Fruit fly (Drosophila melanogaster) whole organism, embryonic: Measurements from ENCODE around the gene CG7789.
A peak's percentile ranks its signal among the peaks of the same experiment; 100 is the strongest.

ENCODE experiments used
- Ada2b ChIP-seq: fragments of 200-800 bp; sonication (Bioruptor generic); IDR thresholded peaks from 2 replicates; pipeline ENCODE4 v1.3.6; 2022; ENCODE audit warnings: missing biosample characterization, missing genetic modification characterization
- BEAF-32 ChIP-seq: fragments of 200-800 bp; sonication (Bioruptor generic); optimal IDR thresholded peaks from 3 replicates; lab custom pipeline; 2017; ENCODE audit warnings: missing biosample characterization, missing genetic modification characterization, mild to moderate bottlenecking, moderate library complexity, missing genetic modification reagents
- Bdp1 ChIP-seq: fragments of 200-800 bp; sonication (Bioruptor generic); optimal IDR thresholded peaks from 3 replicates; lab custom pipeline; 2016; ENCODE audit warnings: missing biosample characterization, missing genetic modification characterization
- Blimp-1 ChIP-seq: fragments of 200-800 bp; sonication (Bioruptor generic); optimal IDR thresholded peaks from 3 replicates; lab custom pipeline; 2018; ENCODE audit warnings: missing biosample characterization, missing genetic modification characterization, mild to moderate bottlenecking, moderate library complexity, missing genetic modification reagents
- Bteb2 ChIP-seq: fragments of 200-800 bp; sonication (Bioruptor generic); optimal IDR thresholded peaks from 2 replicates; lab custom pipeline; 2016; ENCODE audit warnings: missing biosample characterization, missing genetic modification characterization
- CG11085 ChIP-seq: fragments of 200-800 bp; sonication (Bioruptor generic); IDR thresholded peaks from 2 replicates; pipeline ENCODE4 v1.3.6; 2022; ENCODE audit warnings: missing biosample characterization, missing genetic modification characterization
- CG13287 ChIP-seq: fragments of 200-800 bp; sonication (Bioruptor generic); IDR thresholded peaks from 2 replicates; pipeline ENCODE4 v1.3.6; 2022; ENCODE audit warnings: missing biosample characterization, missing genetic modification characterization; ENCODE audit not compliant: partially characterized antibody
- CG13424 ChIP-seq: fragments of 200-800 bp; sonication (Bioruptor generic); optimal IDR thresholded peaks from 2 replicates; lab custom pipeline; 2019; ENCODE audit warnings: missing biosample characterization, mild to moderate bottlenecking, missing genetic modification characterization, moderate library complexity
- CG14860 ChIP-seq: fragments of 200-800 bp; sonication (Bioruptor generic); IDR thresholded peaks from 3 replicates; pipeline ENCODE4 v1.3.6; 2022; ENCODE audit warnings: missing biosample characterization, missing genetic modification characterization; ENCODE audit not compliant: partially characterized antibody
- CG15269 ChIP-seq: fragments of 200-800 bp; sonication (Bioruptor generic); optimal IDR thresholded peaks from 2 replicates; lab custom pipeline; 2018; ENCODE audit warnings: missing biosample characterization, mild to moderate bottlenecking, missing genetic modification characterization, moderate library complexity
- CG17385 ChIP-seq: fragments of 200-800 bp; sonication (Bioruptor generic); optimal IDR thresholded peaks from 3 replicates; lab custom pipeline; 2018; ENCODE audit warnings: missing biosample characterization, mild to moderate bottlenecking, missing genetic modification characterization
- CG17912 ChIP-seq: fragments of 200-800 bp; sonication (Bioruptor generic); optimal IDR thresholded peaks from 2 replicates; lab custom pipeline; 2018; ENCODE audit warnings: missing biosample characterization, mild to moderate bottlenecking, missing genetic modification characterization
- CG31224 ChIP-seq: fragments of 200-800 bp; sonication (Bioruptor generic); IDR thresholded peaks from 2 replicates; pipeline ENCODE4 v1.3.6; 2022; ENCODE audit warnings: missing biosample characterization, missing genetic modification characterization
- CG31365 ChIP-seq: fragments of 200-800 bp; sonication (Bioruptor generic); optimal IDR thresholded peaks from 2 replicates; lab custom pipeline; 2018; ENCODE audit warnings: missing biosample characterization, mild to moderate bottlenecking, missing genetic modification characterization
- CG33557 ChIP-seq: fragments of 200-800 bp; sonication (Bioruptor generic); optimal IDR thresholded peaks from 2 replicates; lab custom pipeline; 2019; ENCODE audit warnings: missing biosample characterization, mild to moderate bottlenecking, missing genetic modification characterization, moderate library complexity
- CG4328 ChIP-seq: fragments of 200-800 bp; sonication (Bioruptor generic); optimal IDR thresholded peaks from 3 replicates; lab custom pipeline; 2017; ENCODE audit warnings: missing biosample characterization, missing genetic modification reagents, missing genetic modification characterization
- CG4360 ChIP-seq: fragments of 200-800 bp; sonication (Bioruptor generic); IDR thresholded peaks from 2 replicates; pipeline ENCODE4 v1.3.6; 2022; ENCODE audit warnings: missing biosample characterization, missing genetic modification characterization
- CG5245 ChIP-seq: fragments of 200-800 bp; sonication (Bioruptor generic); optimal IDR thresholded peaks from 3 replicates; lab custom pipeline; 2016; ENCODE audit warnings: missing biosample characterization, missing genetic modification characterization
- CG7271 ChIP-seq: fragments of 200-800 bp; sonication (Bioruptor generic); optimal IDR thresholded peaks from 2 replicates; lab custom pipeline; 2018; ENCODE audit warnings: missing biosample characterization, mild to moderate bottlenecking, missing genetic modification characterization, moderate library complexity
- CG7786 ChIP-seq: fragments of 200-800 bp; sonication (Bioruptor generic); optimal IDR thresholded peaks from 2 replicates; lab custom pipeline; 2016; ENCODE audit warnings: missing biosample characterization, missing genetic modification characterization
- CG8281 ChIP-seq: fragments of 200-800 bp; sonication (Bioruptor generic); optimal IDR thresholded peaks from 2 replicates; lab custom pipeline; 2018; ENCODE audit warnings: missing biosample characterization, mild to moderate bottlenecking, missing genetic modification characterization, moderate library complexity
- CG8388 ChIP-seq: fragments of 200-800 bp; sonication (Bioruptor generic); optimal IDR thresholded peaks from 2 replicates; lab custom pipeline; 2019; ENCODE audit warnings: missing biosample characterization, mild to moderate bottlenecking, missing genetic modification characterization, moderate library complexity
- CG8944 ChIP-seq: fragments of 200-800 bp; sonication (Bioruptor generic); optimal IDR thresholded peaks from 3 replicates; lab custom pipeline; 2016; ENCODE audit warnings: missing biosample characterization, missing genetic modification characterization
- CG9609 ChIP-seq: fragments of 200-800 bp; sonication (Bioruptor generic); optimal IDR thresholded peaks from 3 replicates; lab custom pipeline; 2016; ENCODE audit warnings: missing biosample characterization, missing genetic modification characterization
- CG9797 ChIP-seq: fragments of 200-800 bp; sonication (Bioruptor generic); optimal IDR thresholded peaks from 3 replicates; lab custom pipeline; 2018; ENCODE audit warnings: missing biosample characterization, mild to moderate bottlenecking, missing genetic modification characterization
- Dll ChIP-seq: fragments of 200-800 bp; sonication (Bioruptor generic); IDR thresholded peaks from 4 replicates; pipeline ENCODE4 v1.3.6; 2022; ENCODE audit warnings: missing biosample characterization, missing genetic modification characterization; ENCODE audit not compliant: partially characterized antibody
- Dp ChIP-seq: fragments of 200-800 bp; sonication (Bioruptor generic); optimal IDR thresholded peaks from 2 replicates; lab custom pipeline; 2018; ENCODE audit warnings: missing biosample characterization, mild to moderate bottlenecking, missing genetic modification characterization, moderate library complexity
- Myb ChIP-seq: fragments of 200-800 bp; sonication (Bioruptor generic); optimal IDR thresholded peaks from 2 replicates; lab custom pipeline; 2016; ENCODE audit warnings: missing biosample characterization, missing genetic modification characterization
- PHDP ChIP-seq: fragments of 200-800 bp; sonication (Bioruptor generic); optimal IDR thresholded peaks from 3 replicates; lab custom pipeline; 2018; ENCODE audit warnings: missing biosample characterization, mild to moderate bottlenecking, missing genetic modification characterization, moderate library complexity
- Tbp ChIP-seq: fragments of >200 bp; optimal IDR thresholded peaks from 2 replicates; lab custom pipeline; 2018; ENCODE audit warnings: missing biosample characterization, missing genetic modification characterization
- ash1 ChIP-seq: fragments of 200-800 bp; sonication (Bioruptor generic); optimal IDR thresholded peaks from 2 replicates; lab custom pipeline; 2018; ENCODE audit warnings: missing biosample characterization, mild to moderate bottlenecking, missing genetic modification characterization
- ato ChIP-seq: fragments of 200-800 bp; sonication (Bioruptor generic); IDR thresholded peaks from 2 replicates; pipeline ENCODE4 v1.3.6; 2022; ENCODE audit warnings: missing biosample characterization, missing genetic modification characterization; ENCODE audit not compliant: partially characterized antibody
- bbx ChIP-seq: fragments of 200-800 bp; sonication (Bioruptor generic); IDR thresholded peaks from 2 replicates; pipeline ENCODE4 v1.3.6; 2022; ENCODE audit warnings: missing biosample characterization, missing genetic modification characterization; ENCODE audit not compliant: partially characterized antibody
- cad ChIP-seq: fragments of >200 bp; optimal IDR thresholded peaks from 2 replicates; lab custom pipeline; 2017; ENCODE audit warnings: missing biosample characterization, missing genetic modification characterization
- croc ChIP-seq: fragments of 200-800 bp; sonication (Bioruptor generic); conservative IDR thresholded peaks from 3 replicates; pipeline ENCODE4 v1.3.6; 2022; ENCODE audit warnings: missing biosample characterization, missing genetic modification characterization
- cwo ChIP-seq: fragments of 200-800 bp; sonication (Bioruptor generic); optimal IDR thresholded peaks from 3 replicates; lab custom pipeline; 2017; ENCODE audit warnings: missing biosample characterization, missing genetic modification characterization, mild to moderate bottlenecking, moderate library complexity, missing genetic modification reagents
- gfzf ChIP-seq: fragments of 200-800 bp; sonication (Bioruptor generic); optimal IDR thresholded peaks from 2 replicates; lab custom pipeline; 2016; ENCODE audit warnings: missing biosample characterization, mild to moderate bottlenecking, missing genetic modification characterization, moderate library complexity
- gro ChIP-seq: fragments of 200-800 bp; sonication (Bioruptor generic); optimal IDR thresholded peaks from 2 replicates; lab custom pipeline; 2016; ENCODE audit warnings: missing biosample characterization, missing genetic modification characterization
- hkb ChIP-seq, 2 experiments: fragments of 200-800 bp in 1 of 2; fragments of >200 bp in 1 of 2; sonication (Bioruptor generic) in 1 of 2; IDR thresholded peaks in 1 of 2; optimal IDR thresholded peaks in 1 of 2; 2 replicates each; pipeline versions ENCODE4 v1.3.6 to Lab custom; 2017 to 2022; ENCODE audit warnings: missing biosample characterization in 1 of 2, missing genetic modification characterization in 1 of 2
- knrl ChIP-seq: fragments of 200-800 bp; sonication (Bioruptor generic); IDR thresholded peaks from 3 replicates; pipeline ENCODE4 v1.3.6; 2022; ENCODE audit warnings: missing biosample characterization, missing genetic modification characterization; ENCODE audit not compliant: partially characterized antibody
- mld ChIP-seq: fragments of 200-800 bp; sonication (Bioruptor generic); IDR thresholded peaks from 3 replicates; pipeline ENCODE4 v1.3.6; 2022; ENCODE audit warnings: missing biosample characterization, missing genetic modification characterization; ENCODE audit not compliant: partially characterized antibody
- peb ChIP-seq: fragments of 200-800 bp; sonication (Bioruptor generic); IDR thresholded peaks from 2 replicates; pipeline ENCODE4 v1.3.6; 2022; ENCODE audit warnings: missing biosample characterization, missing genetic modification characterization
- pnt ChIP-seq: fragments of 200-800 bp; sonication (Bioruptor generic); optimal IDR thresholded peaks from 3 replicates; lab custom pipeline; 2016; ENCODE audit warnings: missing biosample characterization, missing genetic modification characterization
- pzg ChIP-seq: fragments of 200-800 bp; sonication (Bioruptor generic); optimal IDR thresholded peaks from 3 replicates; lab custom pipeline; 2018; ENCODE audit warnings: missing biosample characterization, mild to moderate bottlenecking, missing genetic modification characterization, moderate library complexity
- ranshi ChIP-seq: fragments of 200-800 bp; sonication (Bioruptor generic); IDR thresholded peaks from 2 replicates; pipeline ENCODE4 v1.3.6; 2022; ENCODE audit warnings: missing biosample characterization, missing genetic modification characterization
- scrt ChIP-seq: fragments of 200-800 bp; sonication (Bioruptor generic); optimal IDR thresholded peaks from 2 replicates; lab custom pipeline; 2018; ENCODE audit warnings: missing biosample characterization, mild to moderate bottlenecking, missing genetic modification characterization, moderate library complexity
- shn ChIP-seq: fragments of 200-800 bp; sonication (Bioruptor generic); optimal IDR thresholded peaks from 3 replicates; lab custom pipeline; 2016; ENCODE audit warnings: missing biosample characterization, missing genetic modification characterization
- trem ChIP-seq: fragments of 200-800 bp; optimal IDR thresholded peaks from 3 replicates; lab custom pipeline; 2019; ENCODE audit warnings: missing biosample characterization, mild to moderate bottlenecking, missing genetic modification characterization, moderate library complexity
- ttk ChIP-seq: fragments of 200-800 bp; sonication (Bioruptor generic); IDR thresholded peaks from 2 replicates; pipeline ENCODE4 v2.1.2; 2022; ENCODE audit warnings: missing biosample characterization, missing genetic modification characterization
- zfh1 ChIP-seq: fragments of 200-800 bp; sonication (Bioruptor generic); IDR thresholded peaks from 3 replicates; pipeline ENCODE4 v1.3.6; 2022; ENCODE audit warnings: missing biosample characterization, missing genetic modification characterization

The CG7789 gene

DNA sequence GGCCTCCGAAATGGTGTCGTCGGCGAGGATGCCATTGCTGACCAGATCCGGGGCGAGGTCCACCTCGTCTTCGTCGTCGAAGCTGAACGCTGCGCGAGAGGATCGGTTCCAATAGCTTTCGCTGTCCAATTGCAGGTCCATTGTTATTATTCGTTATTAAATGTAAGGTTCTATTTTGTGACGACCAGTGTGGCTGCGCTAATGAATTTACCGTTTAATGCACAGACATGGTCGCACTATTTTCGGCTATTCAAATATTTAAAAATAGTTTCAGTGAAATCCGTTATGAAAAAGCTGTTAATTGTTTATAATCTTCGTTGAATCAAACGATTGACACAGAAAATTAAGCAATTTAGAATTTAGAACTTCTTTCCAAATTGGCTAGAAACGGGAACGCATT is 13.3 kb downstream of the CG7789 start, which contains the start of gene Vps16B (continued):
- TF ChIP-seq CG7271 (tag; lab: Kevin White, UChicago) (no peak), Blimp-1 (GFP tag; lab: Kevin White, UChicago) (no peak), scrt (GFP tag; lab: Kevin White, UChicago) (no peak), peb (no peak), Dll (peak; percentile 51; the same call in 1 of the 4 replicates), CG14860 (GFP tag; lab: Robert Waterston, UW) (no peak), bbx (GFP tag; lab: Robert Waterston, UW) (no peak), CG7786 (GFP tag; lab: Kevin White, UChicago) (no peak), CG4328 (no peak), Bdp1 (no peak), PHDP (tag; lab: Kevin White, UChicago) (no peak), knrl (GFP tag; lab: Robert Waterston, UW) (no peak), CG17912 (GFP tag; lab: Kevin White, UChicago) (no peak), mld (GFP tag; lab: Robert Waterston, UW) (no peak), CG31224 (GFP tag; lab: Robert Waterston, UW) (no peak), CG15269 (tag; lab: Kevin White, UChicago) (no peak), ttk (GFP tag; lab: Robert Waterston, UW) (no peak), ranshi (GFP tag; lab: Robert Waterston, UW) (no peak), CG13287 (GFP tag; lab: Robert Waterston, UW) (peak; percentile 69), gfzf (peak; percentile 77), CG4360 (GFP tag; lab: Robert Waterston, UW) (no peak), shn (GFP tag; lab: Kevin White, UChicago) (no peak), CG11085 (no peak), pzg (GFP tag; lab: Kevin White, UChicago) (peak; percentile 45), CG33557 (GFP tag; lab: Kevin White, UChicago) (no peak), cad (GFP tag; lab: Kevin White, UChicago) (no peak), ato (GFP tag; lab: Robert Waterston, UW) (no peak), CG31365 (tag; lab: Kevin White, UChicago) (no peak), BEAF-32 (GFP tag; lab: Kevin White, UChicago) (peak; percentile 19), gro (GFP tag; lab: Kevin White, UChicago) (no peak), trem (tag; lab: Kevin White, UChicago) (peak; percentile 40), hkb (optimal IDR thresholded peaks at IDR 0.05; lab: Kevin White, UChicago) (no peak), hkb (GFP tag; IDR thresholded peaks at IDR 0.05; lab: Robert Waterston, UW) (no peak), CG9609 (GFP tag; lab: Kevin White, UChicago) (no peak), CG8388 (GFP tag; lab: Kevin White, UChicago) (no peak), cwo (GFP tag; lab: Kevin White, UChicago) (no peak), CG13424 (tag; lab: Kevin White, UChicago) (no peak), CG8281 (tag; lab: Kevin White, UChicago) (no peak), Dp (GFP tag; lab: Kevin White, UChicago) (peak; percentile 64), zfh1 (GFP tag; lab: Robert Waterston, UW) (no peak), ash1 (GFP tag; lab: Kevin White, UChicago) (no peak), pnt (GFP tag; lab: Kevin White, UChicago) (no peak), Tbp (no peak), CG5245 (no peak), croc (GFP tag; lab: Robert Waterston, UW) (no peak), CG9797 (GFP tag; lab: Kevin White, UChicago) (peak; percentile 58), CG17385 (GFP tag; lab: Kevin White, UChicago) (no peak), CG8944 (GFP tag; lab: Kevin White, UChicago) (no peak), Bteb2 (GFP tag; lab: Kevin White, UChicago) (no peak), Myb (GFP tag; lab: Kevin White, UChicago) (peak; percentile 98), Ada2b (GFP tag; lab: Robert Waterston, UW) (no peak)
